Fruit fly (Drosophila melanogaster) whole organism, embryonic: Measurements from ENCODE around the gene CG43321.

Experiments
- Adf1 ChIP-seq: fragments of 200-800 bp; sonication (Bioruptor generic); IDR thresholded peaks from 2 replicates; pipeline ENCODE4 v1.3.6; 2022; ENCODE audit warnings: missing biosample characterization, missing genetic modification characterization
- BtbVII ChIP-seq: fragments of 200-800 bp; sonication (Bioruptor generic); optimal IDR thresholded peaks from 3 replicates; lab custom pipeline; 2017; ENCODE audit warnings: missing biosample characterization, mild to moderate bottlenecking, missing genetic modification characterization
- Bteb2 ChIP-seq: fragments of 200-800 bp; sonication (Bioruptor generic); optimal IDR thresholded peaks from 2 replicates; lab custom pipeline; 2016; ENCODE audit warnings: missing biosample characterization, missing genetic modification characterization
- CG10147 ChIP-seq: fragments of 200-800 bp; sonication (Bioruptor generic); optimal IDR thresholded peaks from 2 replicates; lab custom pipeline; 2019; ENCODE audit warnings: missing biosample characterization, mild to moderate bottlenecking, missing genetic modification characterization, moderate library complexity
- CG10979 ChIP-seq: fragments of 200-800 bp; sonication (Bioruptor generic); optimal IDR thresholded peaks from 2 replicates; lab custom pipeline; 2018; ENCODE audit warnings: missing biosample characterization, mild to moderate bottlenecking, missing genetic modification characterization, moderate library complexity
- CG11085 ChIP-seq: fragments of 200-800 bp; sonication (Bioruptor generic); IDR thresholded peaks from 2 replicates; pipeline ENCODE4 v1.3.6; 2022; ENCODE audit warnings: missing biosample characterization, missing genetic modification characterization
- CG12071 ChIP-seq: fragments of 200-800 bp; sonication (Bioruptor generic); optimal IDR thresholded peaks from 3 replicates; lab custom pipeline; 2018; ENCODE audit warnings: missing biosample characterization, mild to moderate bottlenecking, missing genetic modification characterization
- CG12155 ChIP-seq: fragments of 200-800 bp; sonication (Bioruptor generic); optimal IDR thresholded peaks from 3 replicates; lab custom pipeline; 2016; ENCODE audit warnings: missing biosample characterization, missing genetic modification characterization
- CG13296 ChIP-seq: fragments of 200-800 bp; sonication (Bioruptor generic); optimal IDR thresholded peaks from 3 replicates; lab custom pipeline; 2018; ENCODE audit warnings: missing biosample characterization, mild to moderate bottlenecking, missing genetic modification characterization
- CG14667 ChIP-seq: fragments of 200-800 bp; sonication (Bioruptor generic); IDR thresholded peaks from 2 replicates; pipeline ENCODE4 v1.3.6; 2022; ENCODE audit warnings: missing biosample characterization, missing genetic modification characterization
- CG15479 ChIP-seq: fragments of 200-800 bp; sonication (Bioruptor generic); optimal IDR thresholded peaks from 3 replicates; lab custom pipeline; 2019; ENCODE audit warnings: missing biosample characterization, mild to moderate bottlenecking, missing genetic modification characterization, moderate library complexity
- CG15601 ChIP-seq: fragments of 200-800 bp; sonication (Bioruptor generic); optimal IDR thresholded peaks from 3 replicates; lab custom pipeline; 2019; ENCODE audit warnings: missing biosample characterization, mild to moderate bottlenecking, missing genetic modification characterization, moderate library complexity
- CG1603 ChIP-seq: fragments of 200-800 bp; sonication (Bioruptor generic); optimal IDR thresholded peaks from 2 replicates; lab custom pipeline; 2019; ENCODE audit warnings: missing biosample characterization, mild to moderate bottlenecking, missing genetic modification characterization, moderate library complexity
- CG16813 ChIP-seq: fragments of 200-800 bp; sonication (Bioruptor generic); IDR thresholded peaks from 3 replicates; pipeline ENCODE4 v1.3.6; 2022; ENCODE audit warnings: missing biosample characterization, missing genetic modification characterization; ENCODE audit not compliant: partially characterized antibody
- CG17359 ChIP-seq: fragments of 200-800 bp; sonication (Bioruptor generic); optimal IDR thresholded peaks from 3 replicates; lab custom pipeline; 2018; ENCODE audit warnings: missing biosample characterization, mild to moderate bottlenecking, missing genetic modification characterization, moderate library complexity
- CG3281 ChIP-seq: fragments of 200-800 bp; sonication (Bioruptor generic); optimal IDR thresholded peaks from 3 replicates; lab custom pipeline; 2017; ENCODE audit warnings: missing biosample characterization, mild to moderate bottlenecking, missing genetic modification characterization
- CG34422 ChIP-seq: fragments of 200-800 bp; sonication (Bioruptor generic); IDR thresholded peaks from 3 replicates; pipeline ENCODE4 v1.3.6; 2022; ENCODE audit warnings: missing biosample characterization, missing genetic modification characterization
- CG4404 ChIP-seq: fragments of 200-800 bp; sonication (Bioruptor generic); IDR thresholded peaks from 2 replicates; pipeline ENCODE4 v1.3.6; 2022; ENCODE audit warnings: missing biosample characterization, missing genetic modification characterization
- CG6175 ChIP-seq: fragments of 200-800 bp; sonication (Bioruptor generic); IDR thresholded peaks from 3 replicates; pipeline ENCODE4 v1.3.6; 2022; ENCODE audit warnings: missing biosample characterization, missing genetic modification characterization
- CG6654 ChIP-seq: fragments of 200-800 bp; sonication (Bioruptor generic); optimal IDR thresholded peaks from 2 replicates; lab custom pipeline; 2017; ENCODE audit warnings: missing biosample characterization, mild to moderate bottlenecking, missing genetic modification characterization
- CG7271 ChIP-seq: fragments of 200-800 bp; sonication (Bioruptor generic); optimal IDR thresholded peaks from 2 replicates; lab custom pipeline; 2018; ENCODE audit warnings: missing biosample characterization, mild to moderate bottlenecking, missing genetic modification characterization, moderate library complexity
- CG8290 ChIP-seq, 3 experiments: fragments of 200-800 bp; sonication (Bioruptor generic); optimal IDR thresholded peaks; 2 replicates each; lab custom pipeline; 2016 to 2019; ENCODE audit warnings: missing biosample characterization in 3 of 3, missing genetic modification characterization in 3 of 3, mild to moderate bottlenecking in 2 of 3, moderate library complexity in 1 of 3
- CG8388 ChIP-seq: fragments of 200-800 bp; sonication (Bioruptor generic); optimal IDR thresholded peaks from 2 replicates; lab custom pipeline; 2019; ENCODE audit warnings: missing biosample characterization, mild to moderate bottlenecking, missing genetic modification characterization, moderate library complexity
- Drgx ChIP-seq: fragments of 200-800 bp; sonication (Bioruptor generic); IDR thresholded peaks from 2 replicates; pipeline ENCODE4 v1.3.6; 2022; ENCODE audit warnings: missing biosample characterization, missing genetic modification characterization
- Gsc ChIP-seq: fragments of 200-800 bp; sonication (Bioruptor generic); IDR thresholded peaks from 2 replicates; pipeline ENCODE4 v1.3.6; 2022; ENCODE audit warnings: missing biosample characterization, missing genetic modification characterization
- HHEX ChIP-seq: fragments of 200-800 bp; sonication (Bioruptor generic); optimal IDR thresholded peaks from 3 replicates; lab custom pipeline; 2017; ENCODE audit warnings: missing biosample characterization, mild to moderate bottlenecking, missing genetic modification characterization, missing genetic modification reagents
- HLH54F ChIP-seq: fragments of 200-800 bp; sonication (Bioruptor generic); optimal IDR thresholded peaks from 3 replicates; lab custom pipeline; 2016; ENCODE audit warnings: missing biosample characterization, missing genetic modification characterization
- Pdp1 ChIP-seq, 2 experiments: fragments of 200-800 bp; sonication (Bioruptor generic); optimal IDR thresholded peaks; 3 replicates each; lab custom pipeline; 2016; ENCODE audit warnings: missing biosample characterization in 2 of 2, missing genetic modification characterization in 2 of 2, mild to moderate bottlenecking in 1 of 2, moderate library complexity in 1 of 2
- Xrp1 ChIP-seq: fragments of 200-800 bp; sonication (Bioruptor generic); IDR thresholded peaks from 2 replicates; pipeline ENCODE4 v1.3.6; 2022; ENCODE audit warnings: missing biosample characterization, missing genetic modification characterization
- ash1 ChIP-seq: fragments of 200-800 bp; sonication (Bioruptor generic); optimal IDR thresholded peaks from 2 replicates; lab custom pipeline; 2018; ENCODE audit warnings: missing biosample characterization, mild to moderate bottlenecking, missing genetic modification characterization
- ato ChIP-seq: fragments of 200-800 bp; sonication (Bioruptor generic); IDR thresholded peaks from 2 replicates; pipeline ENCODE4 v1.3.6; 2022; ENCODE audit warnings: missing biosample characterization, missing genetic modification characterization; ENCODE audit not compliant: partially characterized antibody
- chn ChIP-seq: fragments of 200-800 bp; sonication (Bioruptor generic); optimal IDR thresholded peaks from 2 replicates; lab custom pipeline; 2016; ENCODE audit warnings: missing biosample characterization, missing genetic modification characterization
- crol ChIP-seq: fragments of 200-800 bp; sonication (Bioruptor generic); IDR thresholded peaks from 2 replicates; pipeline ENCODE4 v1.3.6; 2022; ENCODE audit warnings: missing biosample characterization, missing genetic modification characterization
- eve ChIP-seq, 2 experiments: fragments of >200 bp; optimal IDR thresholded peaks; 2 replicates each; lab custom pipeline; 2017; ENCODE audit warnings: missing biosample characterization in 2 of 2, missing genetic modification characterization in 2 of 2
- gcm ChIP-seq: fragments of 200-800 bp; sonication (Bioruptor generic); optimal IDR thresholded peaks from 2 replicates; lab custom pipeline; 2019; ENCODE audit warnings: missing biosample characterization, mild to moderate bottlenecking, missing genetic modification characterization, moderate library complexity
- grau ChIP-seq: fragments of 200-800 bp; optimal IDR thresholded peaks from 3 replicates; lab custom pipeline; 2019; ENCODE audit warnings: missing biosample characterization, mild to moderate bottlenecking, missing genetic modification characterization, moderate library complexity
- mld ChIP-seq: fragments of 200-800 bp; sonication (Bioruptor generic); IDR thresholded peaks from 3 replicates; pipeline ENCODE4 v1.3.6; 2022; ENCODE audit warnings: missing biosample characterization, missing genetic modification characterization; ENCODE audit not compliant: partially characterized antibody
- nom ChIP-seq: fragments of 200-800 bp; sonication (Bioruptor generic); optimal IDR thresholded peaks from 2 replicates; lab custom pipeline; 2017; ENCODE audit warnings: missing biosample characterization, missing genetic modification characterization, mild to moderate bottlenecking, moderate library complexity, missing genetic modification reagents
- pros ChIP-seq: fragments of 200-800 bp; sonication (Bioruptor generic); optimal IDR thresholded peaks from 3 replicates; lab custom pipeline; 2019; ENCODE audit warnings: missing biosample characterization, mild to moderate bottlenecking, missing genetic modification characterization, moderate library complexity
- psq ChIP-seq: fragments of 200-800 bp; sonication (Bioruptor generic); optimal IDR thresholded peaks from 2 replicates; lab custom pipeline; 2017; ENCODE audit warnings: missing biosample characterization, missing genetic modification characterization
- pzg ChIP-seq: fragments of 200-800 bp; sonication (Bioruptor generic); optimal IDR thresholded peaks from 3 replicates; lab custom pipeline; 2018; ENCODE audit warnings: missing biosample characterization, mild to moderate bottlenecking, missing genetic modification characterization, moderate library complexity
- row ChIP-seq: fragments of 200-800 bp; sonication (Bioruptor generic); IDR thresholded peaks from 3 replicates; pipeline ENCODE4 v1.3.6; 2022; ENCODE audit warnings: missing biosample characterization, missing genetic modification characterization
- run ChIP-seq: fragments of 200-800 bp; sonication (Bioruptor generic); optimal IDR thresholded peaks from 3 replicates; lab custom pipeline; 2018; ENCODE audit warnings: missing biosample characterization, mild to moderate bottlenecking, missing genetic modification characterization
- sc ChIP-seq, 3 experiments: fragments of >200 bp in 2 of 3; fragments of 200-800 bp in 1 of 3; sonication (Bioruptor generic) in 1 of 3; optimal IDR thresholded peaks; 2 replicates in 2 of 3; 3 replicates in 1 of 3; lab custom pipeline; 2017; ENCODE audit warnings: mild to moderate bottlenecking in 1 of 3, missing biosample characterization in 1 of 3, missing genetic modification characterization in 1 of 3, missing genetic modification reagents in 1 of 3
- sens-2 ChIP-seq: fragments of 200-800 bp; sonication (Bioruptor generic); IDR thresholded peaks from 2 replicates; pipeline ENCODE4 v1.3.6; 2022; ENCODE audit warnings: missing biosample characterization, missing genetic modification characterization
- sim ChIP-seq: fragments of 200-800 bp; sonication (Bioruptor generic); IDR thresholded peaks from 2 replicates; pipeline ENCODE4 v1.3.6; 2022; ENCODE audit warnings: missing biosample characterization, missing genetic modification characterization
- slp2 ChIP-seq: fragments of 200-800 bp; sonication (Bioruptor generic); optimal IDR thresholded peaks from 2 replicates; lab custom pipeline; 2016; ENCODE audit warnings: missing biosample characterization, missing genetic modification characterization
- vvl ChIP-seq: fragments of 200-800 bp; sonication (Bioruptor generic); IDR thresholded peaks from 2 replicates; pipeline ENCODE4 v1.3.6; 2022; ENCODE audit warnings: missing biosample characterization, missing genetic modification characterization

The CG43321 gene

DNA sequence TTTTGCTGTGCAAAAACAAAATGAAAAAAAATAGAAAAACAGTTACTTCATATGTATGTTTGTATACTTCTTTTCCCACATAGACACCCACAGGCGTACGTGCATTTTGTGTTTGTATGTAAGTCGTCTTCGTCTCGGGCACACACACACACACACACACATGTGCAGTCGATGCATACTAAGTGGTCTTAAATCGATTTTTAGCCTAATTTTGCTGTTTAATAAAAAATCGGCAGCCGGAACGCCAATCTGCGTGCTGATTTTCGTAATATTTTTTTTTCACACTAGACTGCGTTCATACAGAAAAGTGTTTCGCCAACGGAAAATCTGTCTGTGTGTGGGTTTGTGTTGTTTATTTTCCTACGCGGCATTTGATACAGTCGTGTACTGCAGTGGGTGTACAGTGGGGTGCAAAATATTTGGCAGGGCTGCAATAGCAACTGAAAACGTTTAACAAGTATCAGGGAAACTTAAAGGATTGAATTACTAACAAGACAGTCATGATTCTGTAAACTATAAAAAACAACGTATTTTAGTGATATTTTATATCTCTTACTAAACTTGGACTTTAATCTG lies 21.1 kb downstream of the CG43321 start (continued):
- TF ChIP-seq CG3281 (GFP tag; lab: Kevin White, UChicago), result peak; percentile 18
- no peak for TF ChIP-seq crol (GFP tag; lab: Robert Waterston, UW)
- peak; percentile 44 for TF ChIP-seq BtbVII
- peak; percentile 20; the same call in 1 of the 2 replicates for TF ChIP-seq Adf1 (GFP tag; lab: Robert Waterston, UW)
- TF ChIP-seq row (GFP tag; lab: Robert Waterston, UW), result peak; percentile 24; the same call in 1 of the 3 replicates
- TF ChIP-seq HHEX, result peak; percentile 51
- TF ChIP-seq Gsc (GFP tag; lab: Robert Waterston, UW), result no peak
- no peak for TF ChIP-seq CG8388 (GFP tag; lab: Kevin White, UChicago)
- TF ChIP-seq CG13296 (GFP tag; lab: Kevin White, UChicago), result peak; percentile 27
- TF ChIP-seq run (tag; lab: Kevin White, UChicago), result no peak
- no peak for TF ChIP-seq ato (GFP tag; lab: Robert Waterston, UW)
- TF ChIP-seq sc (optimal IDR thresholded peaks at IDR 0.05; lab: Kevin White, UChicago), result no peak
- TF ChIP-seq sc (GFP tag; optimal IDR thresholded peaks at IDR 0.05; lab: Kevin White, UChicago), result no peak
- TF ChIP-seq CG16813 (GFP tag; lab: Robert Waterston, UW), result no peak
- peak; percentile 7 for TF ChIP-seq CG10147 (GFP tag; lab: Kevin White, UChicago)
- TF ChIP-seq CG10979 (tag; lab: Kevin White, UChicago), result peak; percentile 45
- TF ChIP-seq CG1603, result peak; percentile 45
- TF ChIP-seq CG6175 (GFP tag; lab: Robert Waterston, UW), result no peak
- peak; percentile 6 for TF ChIP-seq grau (tag; lab: Kevin White, UChicago)
- TF ChIP-seq pzg (GFP tag; lab: Kevin White, UChicago), result no peak
- peak; percentile 49 for TF ChIP-seq CG17359 (tag; lab: Kevin White, UChicago)
- TF ChIP-seq CG8290 (GFP tag; optimal IDR thresholded peaks at IDR 0.05; lab: Kevin White, UChicago), result no peak
- peak in 1 of 2 experiments; percentile 81 for TF ChIP-seq CG8290 (tag; optimal IDR thresholded peaks at IDR 0.05; lab: Kevin White, UChicago)
- TF ChIP-seq CG12155 (GFP tag; lab: Kevin White, UChicago), result peak; percentile 29
- peak; percentile 61 for TF ChIP-seq Xrp1 (GFP tag; lab: Robert Waterston, UW)
- TF ChIP-seq CG12071 (GFP tag; lab: Kevin White, UChicago), result no peak
- no peak for TF ChIP-seq chn
- TF ChIP-seq CG34422 (GFP tag; lab: Robert Waterston, UW), result peak; percentile 61; the same call in 1 of the 3 replicates
- no peak for TF ChIP-seq psq
- no peak for TF ChIP-seq ash1 (GFP tag; lab: Kevin White, UChicago)
- TF ChIP-seq Drgx, result peak; percentile 52; the same call in 1 of the 2 replicates
- no peak for TF ChIP-seq sens-2 (GFP tag; lab: Robert Waterston, UW)
- TF ChIP-seq nom (GFP tag; lab: Kevin White, UChicago), result peak; percentile 73
- TF ChIP-seq CG14667, result no peak
- TF ChIP-seq mld (GFP tag; lab: Robert Waterston, UW), result no peak
- no peak for TF ChIP-seq eve (GFP tag; optimal IDR thresholded peaks at IDR 0.05; lab: Kevin White, UChicago)
- no peak for TF ChIP-seq CG4404 (GFP tag; lab: Robert Waterston, UW)
- no peak for TF ChIP-seq gcm (GFP tag; lab: Kevin White, UChicago)
- TF ChIP-seq CG15601 (tag; lab: Kevin White, UChicago), result no peak
- TF ChIP-seq CG11085, result peak; percentile 36; the same call in 1 of the 2 replicates
- TF ChIP-seq CG6654, result no peak
- peak; percentile 19 for TF ChIP-seq pros (GFP tag; lab: Kevin White, UChicago)
- peak; percentile 18 for TF ChIP-seq HLH54F (GFP tag; lab: Kevin White, UChicago)
- TF ChIP-seq sim, result 0 out of 2 replicates have a peak, but pooled peaks have one; percentile 19
- TF ChIP-seq slp2, result no peak
- peak; percentile 25 to 34 for TF ChIP-seq Pdp1 (GFP tag; optimal IDR thresholded peaks at IDR 0.05; lab: Kevin White, UChicago)
- TF ChIP-seq CG15479, result no peak
- peak; percentile 69 for TF ChIP-seq vvl (GFP tag; lab: Robert Waterston, UW)
- TF ChIP-seq CG7271, result no peak
- TF ChIP-seq Bteb2 (GFP tag; lab: Kevin White, UChicago), result no peak
